Worm (Caenorhabditis elegans) whole organism, young adult: Measurements from ENCODE around the gene pgm-3.

Source experiments
- ama-1 ChIP-seq, 3 experiments: fragments of 150-350 bp in 1 of 3; sonication (generic microtip) in 2 of 3; optimal IDR thresholded peaks; 2 replicates each; lab custom pipeline; 2014 to 2018; ENCODE audit warnings: missing biosample characterization in 2 of 3, missing genetic modification characterization in 2 of 3, missing genetic modification reagents in 2 of 3
- tbp1 ChIP-seq: fragments of 200-800 bp; sonication (Bioruptor generic); optimal IDR thresholded peaks from 2 replicates; lab custom pipeline; 2018; ENCODE audit warnings: mild to moderate bottlenecking, missing genetic modification characterization, missing compliant biosample characterization

- TF ChIP-seq tbp1 (GFP tag; lab: Kevin White, UChicago) (peak; percentile 55), ama-1 (optimal IDR thresholded peaks at IDR 0.05; lab: Kevin White, UChicago) (no peak), ama-1 (GFP tag; optimal IDR thresholded peaks at IDR 0.05; lab: Kevin White, UChicago) (no peak)
Measured at ce11 chrIV:8743654-8744332, 18.3 kb downstream of the pgm-3 start, which contains the start of gene F21D5.7.
